Fruit fly (Drosophila melanogaster) whole organism, embryonic: ENCODE data around the gene msps.
A peak's percentile ranks its signal among the peaks of the same experiment; 100 is the strongest.

Experiments used
- Bteb2 ChIP-seq: fragments of 200-800 bp; sonication (Bioruptor generic); optimal IDR thresholded peaks from 2 replicates; lab custom pipeline; 2016; ENCODE audit warnings: missing biosample characterization, missing genetic modification characterization
- CG11456 ChIP-seq: fragments of 200-800 bp; sonication (Bioruptor generic); IDR thresholded peaks from 3 replicates; pipeline ENCODE4 v1.3.6; 2022; ENCODE audit warnings: missing biosample characterization, missing genetic modification characterization
- CG11504 ChIP-seq: fragments of 200-800 bp; sonication (Bioruptor generic); optimal IDR thresholded peaks from 3 replicates; lab custom pipeline; 2019; ENCODE audit warnings: missing biosample characterization, mild to moderate bottlenecking, missing genetic modification characterization, moderate library complexity
- CG12219 ChIP-seq: fragments of 200-800 bp; sonication (Bioruptor generic); optimal IDR thresholded peaks from 3 replicates; lab custom pipeline; 2018; ENCODE audit warnings: missing biosample characterization, mild to moderate bottlenecking, missing genetic modification characterization
- CG12236 ChIP-seq: fragments of 200-800 bp; sonication (Bioruptor generic); optimal IDR thresholded peaks from 2 replicates; lab custom pipeline; 2016; ENCODE audit warnings: missing biosample characterization, missing genetic modification characterization
- CG15601 ChIP-seq: fragments of 200-800 bp; sonication (Bioruptor generic); optimal IDR thresholded peaks from 3 replicates; lab custom pipeline; 2019; ENCODE audit warnings: missing biosample characterization, mild to moderate bottlenecking, missing genetic modification characterization, moderate library complexity
- CG16813 ChIP-seq: fragments of 200-800 bp; sonication (Bioruptor generic); IDR thresholded peaks from 3 replicates; pipeline ENCODE4 v1.3.6; 2022; ENCODE audit warnings: missing biosample characterization, missing genetic modification characterization; ENCODE audit not compliant: partially characterized antibody
- CG17359 ChIP-seq: fragments of 200-800 bp; sonication (Bioruptor generic); optimal IDR thresholded peaks from 3 replicates; lab custom pipeline; 2018; ENCODE audit warnings: missing biosample characterization, mild to moderate bottlenecking, missing genetic modification characterization, moderate library complexity
- CG17568 ChIP-seq: fragments of 200-800 bp; sonication (Bioruptor generic); optimal IDR thresholded peaks from 2 replicates; lab custom pipeline; 2018; ENCODE audit warnings: missing biosample characterization, mild to moderate bottlenecking, missing genetic modification characterization, moderate library complexity
- CG2678 ChIP-seq: fragments of 200-800 bp; sonication (Bioruptor generic); optimal IDR thresholded peaks from 3 replicates; lab custom pipeline; 2019; ENCODE audit warnings: missing biosample characterization, mild to moderate bottlenecking, missing genetic modification characterization, moderate library complexity
- CG30020 ChIP-seq: fragments of 200-800 bp; optimal IDR thresholded peaks from 2 replicates; lab custom pipeline; 2019; ENCODE audit warnings: missing biosample characterization, mild to moderate bottlenecking, missing genetic modification characterization, moderate library complexity
- CG31388 ChIP-seq: fragments of 200-800 bp; sonication (Bioruptor generic); optimal IDR thresholded peaks from 2 replicates; lab custom pipeline; 2016; ENCODE audit warnings: missing biosample characterization, missing genetic modification characterization
- CG4360 ChIP-seq: fragments of 200-800 bp; sonication (Bioruptor generic); IDR thresholded peaks from 2 replicates; pipeline ENCODE4 v1.3.6; 2022; ENCODE audit warnings: missing biosample characterization, missing genetic modification characterization
- CG4730 ChIP-seq: fragments of 200-800 bp; sonication (Bioruptor generic); IDR thresholded peaks from 2 replicates; pipeline ENCODE4 v1.3.6; 2022; ENCODE audit warnings: missing biosample characterization, missing genetic modification characterization
- CG5245 ChIP-seq: fragments of 200-800 bp; sonication (Bioruptor generic); optimal IDR thresholded peaks from 3 replicates; lab custom pipeline; 2016; ENCODE audit warnings: missing biosample characterization, missing genetic modification characterization
- CG6683 ChIP-seq: fragments of 200-800 bp; sonication (Bioruptor generic); optimal IDR thresholded peaks from 2 replicates; lab custom pipeline; 2017; ENCODE audit warnings: missing biosample characterization, mild to moderate bottlenecking, missing genetic modification characterization, missing genetic modification reagents
- CG6765 ChIP-seq: fragments of 200-800 bp; sonication (Bioruptor generic); optimal IDR thresholded peaks from 3 replicates; lab custom pipeline; 2017; ENCODE audit warnings: missing biosample characterization, mild to moderate bottlenecking, missing genetic modification characterization
- CHES-1-like ChIP-seq: fragments of 200-800 bp; sonication (Bioruptor generic); optimal IDR thresholded peaks from 2 replicates; lab custom pipeline; 2016; ENCODE audit warnings: missing biosample characterization, missing genetic modification characterization
- Fer2 ChIP-seq: fragments of 200-800 bp; sonication (Bioruptor generic); optimal IDR thresholded peaks from 2 replicates; lab custom pipeline; 2018; ENCODE audit warnings: missing biosample characterization, mild to moderate bottlenecking, missing genetic modification characterization, moderate library complexity
- HLH3B ChIP-seq: fragments of 200-800 bp; sonication (Bioruptor generic); IDR thresholded peaks from 2 replicates; pipeline ENCODE4 v1.3.6; 2022; ENCODE audit warnings: missing biosample characterization, missing genetic modification characterization
- Hmr ChIP-seq: fragments of 200-800 bp; sonication (Bioruptor generic); optimal IDR thresholded peaks from 3 replicates; lab custom pipeline; 2017; ENCODE audit warnings: mild to moderate bottlenecking, missing biosample characterization, missing genetic modification reagents, missing genetic modification characterization
- Jarid2 ChIP-seq: fragments of 200-800 bp; sonication (Bioruptor generic); optimal IDR thresholded peaks from 3 replicates; lab custom pipeline; 2017; ENCODE audit warnings: mild to moderate bottlenecking, missing biosample characterization, missing genetic modification reagents, missing genetic modification characterization
- MBD-R2 ChIP-seq: fragments of 200-800 bp; sonication (Bioruptor generic); IDR thresholded peaks from 2 replicates; pipeline ENCODE4 v1.3.6; 2022; ENCODE audit warnings: missing biosample characterization, missing genetic modification characterization
- NC2β ChIP-seq: fragments of 200-800 bp; sonication (Bioruptor generic); optimal IDR thresholded peaks from 2 replicates; lab custom pipeline; 2016; ENCODE audit warnings: missing biosample characterization, missing genetic modification characterization
- Neu2 ChIP-seq: fragments of 200-800 bp; sonication (Bioruptor generic); optimal IDR thresholded peaks from 3 replicates; lab custom pipeline; 2016; ENCODE audit warnings: missing biosample characterization, missing genetic modification characterization, borderline replicate concordance
- Rx ChIP-seq: fragments of 200-800 bp; sonication (Bioruptor generic); IDR thresholded peaks from 2 replicates; pipeline ENCODE4 v1.3.6; 2022; ENCODE audit warnings: missing biosample characterization, missing genetic modification characterization
- Stat92E ChIP-seq, 3 experiments: fragments of >200 bp in 2 of 3; fragments of 200-800 bp in 1 of 3; sonication (Bioruptor generic) in 1 of 3; optimal IDR thresholded peaks; 2 replicates each; lab custom pipeline; 2017 to 2019; ENCODE audit warnings: missing biosample characterization in 3 of 3, missing genetic modification characterization in 3 of 3, mild to moderate bottlenecking in 1 of 3, moderate library complexity in 1 of 3
- Trl ChIP-seq, 3 experiments: fragments of >200 bp in 2 of 3; fragments of 200-800 bp in 1 of 3; sonication (Bioruptor generic) in 1 of 3; optimal IDR thresholded peaks; 2 replicates in 1 of 3; 3 replicates in 2 of 3; lab custom pipeline; 2016 to 2017; ENCODE audit warnings: missing biosample characterization in 1 of 3, missing genetic modification characterization in 1 of 3
- Vsx1 ChIP-seq: fragments of 200-800 bp; sonication (Bioruptor generic); optimal IDR thresholded peaks from 2 replicates; lab custom pipeline; 2017; ENCODE audit warnings: missing biosample characterization, mild to moderate bottlenecking, missing genetic modification characterization, missing genetic modification reagents
- amos ChIP-seq: fragments of 200-800 bp; sonication (Bioruptor generic); IDR thresholded peaks from 2 replicates; pipeline ENCODE4 v1.3.6; 2022; ENCODE audit warnings: missing biosample characterization, missing genetic modification characterization; ENCODE audit not compliant: partially characterized antibody
- cwo ChIP-seq: fragments of 200-800 bp; sonication (Bioruptor generic); optimal IDR thresholded peaks from 3 replicates; lab custom pipeline; 2017; ENCODE audit warnings: missing biosample characterization, missing genetic modification characterization, mild to moderate bottlenecking, moderate library complexity, missing genetic modification reagents
- disco-r ChIP-seq: fragments of 200-800 bp; sonication (Bioruptor generic); optimal IDR thresholded peaks from 2 replicates; lab custom pipeline; 2016; ENCODE audit warnings: missing biosample characterization, missing genetic modification characterization
- dm ChIP-seq: fragments of 200-800 bp; sonication (Bioruptor generic); optimal IDR thresholded peaks from 3 replicates; lab custom pipeline; 2016; ENCODE audit warnings: missing biosample characterization, missing genetic modification characterization
- dmrt99B ChIP-seq: fragments of 200-800 bp; sonication (Bioruptor generic); optimal IDR thresholded peaks from 2 replicates; lab custom pipeline; 2018; ENCODE audit warnings: missing biosample characterization, mild to moderate bottlenecking, missing genetic modification characterization, moderate library complexity
- fd102C ChIP-seq: fragments of 200-800 bp; sonication (Bioruptor generic); optimal IDR thresholded peaks from 2 replicates; lab custom pipeline; 2018; ENCODE audit warnings: missing biosample characterization, mild to moderate bottlenecking, missing genetic modification characterization, moderate library complexity
- ind ChIP-seq: fragments of 200-800 bp; sonication (Bioruptor generic); optimal IDR thresholded peaks from 3 replicates; lab custom pipeline; 2016; ENCODE audit warnings: missing biosample characterization, missing genetic modification characterization
- luna ChIP-seq: fragments of 200-800 bp; sonication (Bioruptor generic); optimal IDR thresholded peaks from 2 replicates; lab custom pipeline; 2016; ENCODE audit warnings: missing biosample characterization, missing genetic modification characterization
- schlank ChIP-seq: fragments of 200-800 bp; sonication (Bioruptor generic); optimal IDR thresholded peaks from 2 replicates; lab custom pipeline; 2018; ENCODE audit warnings: missing biosample characterization, mild to moderate bottlenecking, missing genetic modification characterization
- scrt ChIP-seq: fragments of 200-800 bp; sonication (Bioruptor generic); optimal IDR thresholded peaks from 2 replicates; lab custom pipeline; 2018; ENCODE audit warnings: missing biosample characterization, mild to moderate bottlenecking, missing genetic modification characterization, moderate library complexity
- sim ChIP-seq: fragments of 200-800 bp; sonication (Bioruptor generic); IDR thresholded peaks from 2 replicates; pipeline ENCODE4 v1.3.6; 2022; ENCODE audit warnings: missing biosample characterization, missing genetic modification characterization
- sna ChIP-seq: fragments of 200-800 bp; sonication (Bioruptor generic); IDR thresholded peaks from 2 replicates; pipeline ENCODE4 v1.3.6; 2022; ENCODE audit warnings: missing biosample characterization, missing genetic modification characterization; ENCODE audit not compliant: partially characterized antibody
- tx ChIP-seq: fragments of 200-800 bp; sonication (Bioruptor generic); optimal IDR thresholded peaks from 2 replicates; lab custom pipeline; 2016; ENCODE audit warnings: missing biosample characterization, missing genetic modification characterization
- vfl ChIP-seq: fragments of 200-800 bp; sonication (Bioruptor generic); optimal IDR thresholded peaks from 2 replicates; lab custom pipeline; 2016; ENCODE audit warnings: missing biosample characterization, missing genetic modification characterization
- z ChIP-seq: fragments of 200-800 bp; sonication (Bioruptor generic); IDR thresholded peaks from 3 replicates; pipeline ENCODE4 v1.3.6; 2022; ENCODE audit warnings: missing biosample characterization, missing genetic modification characterization

msps gene

dm6 chr3R:16097661-16098329, 47.2 kb downstream of the msps start (continued):
- 0 out of 2 replicates have a peak, but pooled peaks have one; percentile 44 for TF ChIP-seq CG4360 (GFP tag; lab: Robert Waterston, UW)
- TF ChIP-seq CG5245 (GFP tag; lab: Kevin White, UChicago): peak; percentile 81
- TF ChIP-seq, all 482 proteins: peak for 350

- TF ChIP-seq CG16813 (GFP tag; lab: Robert Waterston, UW): peak; percentile 67
- TF ChIP-seq CG12236: no peak
- peak; percentile 7 for TF ChIP-seq NC2β (GFP tag; lab: Kevin White, UChicago)
- TF ChIP-seq CG30020: peak; percentile 30
- no peak for TF ChIP-seq sim (GFP tag; lab: Robert Waterston, UW)
- TF ChIP-seq luna (GFP tag; lab: Kevin White, UChicago): no peak
- TF ChIP-seq amos (GFP tag; lab: Robert Waterston, UW): peak; percentile 70
- no peak for TF ChIP-seq disco-r (GFP tag; lab: Kevin White, UChicago)
- no peak for TF ChIP-seq ind (GFP tag; lab: Kevin White, UChicago)
- TF ChIP-seq CG4730 (GFP tag; lab: Robert Waterston, UW): no peak
- TF ChIP-seq Jarid2 (GFP tag; lab: Kevin White, UChicago): no peak
- TF ChIP-seq MBD-R2: no peak; the same call in 1 of the 2 replicates
- TF ChIP-seq CHES-1-like: no peak
- TF ChIP-seq Vsx1 (GFP tag; lab: Kevin White, UChicago): no peak
- TF ChIP-seq dm (GFP tag; lab: Kevin White, UChicago): no peak
- no peak for TF ChIP-seq Stat92E (GFP tag; optimal IDR thresholded peaks at IDR 0.05; lab: Kevin White, UChicago)
- peak; percentile 12 for TF ChIP-seq Hmr
- TF ChIP-seq CG17568 (GFP tag; lab: Kevin White, UChicago): no peak
- no peak for TF ChIP-seq schlank
- no peak for TF ChIP-seq CG31388 (GFP tag; lab: Kevin White, UChicago)
- no peak for TF ChIP-seq CG12219 (GFP tag; lab: Kevin White, UChicago)
- TF ChIP-seq fd102C (GFP tag; lab: Kevin White, UChicago): no peak
- no peak for TF ChIP-seq HLH3B (GFP tag; lab: Robert Waterston, UW)
- no peak for TF ChIP-seq Bteb2 (GFP tag; lab: Kevin White, UChicago)
- no peak for TF ChIP-seq tx
- peak; percentile 15 for TF ChIP-seq CG17359
- TF ChIP-seq CG11504 (tag; lab: Kevin White, UChicago): peak; percentile 6
- TF ChIP-seq CG15601 (tag; lab: Kevin White, UChicago): no peak
- peak; percentile 15 for TF ChIP-seq CG2678 (tag; lab: Kevin White, UChicago)
- peak; percentile 13 for TF ChIP-seq Fer2
- TF ChIP-seq cwo (GFP tag; lab: Kevin White, UChicago): no peak
- TF ChIP-seq CG6765 (GFP tag; lab: Kevin White, UChicago): no peak
- TF ChIP-seq CG11456 (GFP tag; lab: Robert Waterston, UW): no peak
- TF ChIP-seq Neu2 (GFP tag; lab: Kevin White, UChicago): no peak
- TF ChIP-seq dmrt99B: no peak
- TF ChIP-seq Rx: no peak
- TF ChIP-seq vfl (GFP tag; lab: Kevin White, UChicago): no peak
- no peak; the same call in 1 of the 2 replicates for TF ChIP-seq sna
- TF ChIP-seq scrt (GFP tag; lab: Kevin White, UChicago): no peak
- TF ChIP-seq z: no peak
- peak in 1 of 2 experiments; percentile 20 for TF ChIP-seq Trl (optimal IDR thresholded peaks at IDR 0.05; lab: Kevin White, UChicago)
- TF ChIP-seq Trl (GFP tag; optimal IDR thresholded peaks at IDR 0.05; lab: Kevin White, UChicago): no peak
- TF ChIP-seq CG6683: no peak
Measured at dm6 chr3R:16098333-16099267, 48.0 kb downstream of the msps start, which contains the start of the genes Mhcl and Akt. TSS of gene Mhcl (minus strand) at chr3R:16098761. TSS of gene Akt (plus strand) at chr3R:16099228.
